Worm (Caenorhabditis elegans) whole organism, L2 larva: ENCODE data around the gene F23D12.7.
A peak's percentile ranks its signal among the peaks of the same experiment; 100 is the strongest.

Source experiments
- C34F6.9 ChIP-seq: fragments of 150-350 bp; optimal IDR thresholded peaks from 2 replicates; lab custom pipeline; 2014; ENCODE audit warnings: missing biosample characterization, missing genetic modification characterization
- F13H6.1 ChIP-seq: sonication (generic microtip); optimal IDR thresholded peaks from 2 replicates; lab custom pipeline; 2016; ENCODE audit warnings: missing genetic modification characterization, missing compliant biosample characterization
- R02D3.7 ChIP-seq: fragments of 150-350 bp; optimal IDR thresholded peaks from 2 replicates; lab custom pipeline; 2014; ENCODE audit warnings: missing biosample characterization, missing genetic modification characterization
- alr-1 ChIP-seq: fragments of 150-350 bp; optimal IDR thresholded peaks from 2 replicates; lab custom pipeline; 2014; ENCODE audit warnings: missing biosample characterization, missing genetic modification characterization
- ceh-16 ChIP-seq: fragments of 150-350 bp; optimal IDR thresholded peaks from 2 replicates; lab custom pipeline; 2014; ENCODE audit warnings: missing biosample characterization, missing genetic modification characterization
- ceh-82 ChIP-seq: fragments of 150-350 bp; optimal IDR thresholded peaks from 2 replicates; lab custom pipeline; 2014; ENCODE audit warnings: missing biosample characterization, missing genetic modification characterization
- crh-2 ChIP-seq: sonication (generic microtip); optimal IDR thresholded peaks from 2 replicates; lab custom pipeline; 2017; ENCODE audit warnings: missing biosample characterization, missing genetic modification characterization
- dmd-4 ChIP-seq: sonication (generic microtip); optimal IDR thresholded peaks from 2 replicates; lab custom pipeline; 2017; ENCODE audit warnings: missing biosample characterization, missing genetic modification characterization
- egl-27 ChIP-seq: sonication (generic microtip); optimal IDR thresholded peaks from 3 replicates; lab custom pipeline; 2017; ENCODE audit warnings: missing biosample characterization, missing genetic modification reagents, missing genetic modification characterization
- elt-3 ChIP-seq: sonication (generic microtip); optimal IDR thresholded peaks from 2 replicates; lab custom pipeline; 2017; ENCODE audit warnings: missing biosample characterization, missing genetic modification characterization
- fos-1 ChIP-seq: fragments of 150-350 bp; optimal IDR thresholded peaks from 2 replicates; lab custom pipeline; 2014; ENCODE audit warnings: missing biosample characterization, missing genetic modification characterization
- gmeb-1 ChIP-seq: fragments of 150-350 bp; optimal IDR thresholded peaks from 2 replicates; lab custom pipeline; 2014; ENCODE audit warnings: missing biosample characterization, missing genetic modification characterization
- lin-13 ChIP-seq: fragments of 150-350 bp; optimal IDR thresholded peaks from 2 replicates; lab custom pipeline; 2014; ENCODE audit warnings: missing biosample characterization, missing genetic modification reagents, missing genetic modification characterization
- lsy-2 ChIP-seq, 2 experiments: fragments of 150-350 bp in 1 of 2; sonication (generic microtip) in 1 of 2; optimal IDR thresholded peaks; 2 replicates each; lab custom pipeline; 2014 to 2017; ENCODE audit warnings: missing biosample characterization in 2 of 2, missing genetic modification characterization in 2 of 2
- mbf-1 ChIP-seq: sonication (generic microtip); optimal IDR thresholded peaks from 2 replicates; lab custom pipeline; 2017; ENCODE audit warnings: missing biosample characterization, missing genetic modification characterization
- mdl-1 ChIP-seq, 2 experiments: fragments of 150-350 bp in 1 of 2; sonication (generic microtip) in 1 of 2; optimal IDR thresholded peaks; 2 replicates each; lab custom pipeline; 2017; ENCODE audit warnings: missing biosample characterization in 2 of 2, missing genetic modification characterization in 2 of 2
- nhr-11 ChIP-seq: fragments of 150-350 bp; optimal IDR thresholded peaks from 2 replicates; lab custom pipeline; 2014; ENCODE audit warnings: missing biosample characterization, missing genetic modification characterization
- nhr-129 ChIP-seq: fragments of 150-350 bp; optimal IDR thresholded peaks from 2 replicates; lab custom pipeline; 2014; ENCODE audit warnings: missing biosample characterization, missing genetic modification characterization
- nhr-21 ChIP-seq: fragments of 150-350 bp; optimal IDR thresholded peaks from 2 replicates; lab custom pipeline; 2014; ENCODE audit warnings: missing biosample characterization, missing genetic modification characterization
- nhr-23 ChIP-seq: fragments of 150-350 bp; optimal IDR thresholded peaks from 2 replicates; lab custom pipeline; 2014; ENCODE audit warnings: missing biosample characterization, missing genetic modification reagents, missing genetic modification characterization
- nhr-237 ChIP-seq: fragments of 150-350 bp; optimal IDR thresholded peaks from 2 replicates; lab custom pipeline; 2014; ENCODE audit warnings: missing biosample characterization, missing genetic modification characterization
- nhr-25 ChIP-seq: fragments of 150-350 bp; sonication (generic microtip); optimal IDR thresholded peaks from 3 replicates; lab custom pipeline; 2014; ENCODE audit warnings: missing biosample characterization, missing genetic modification characterization
- nhr-6 ChIP-seq: fragments of 150-350 bp; optimal IDR thresholded peaks from 2 replicates; lab custom pipeline; 2014; ENCODE audit warnings: missing biosample characterization, missing genetic modification characterization
- sem-4 ChIP-seq: fragments of 150-350 bp; optimal IDR thresholded peaks from 2 replicates; lab custom pipeline; 2014; ENCODE audit warnings: missing biosample characterization, missing genetic modification reagents, missing genetic modification characterization
- skn-1 ChIP-seq: sonication (generic microtip); optimal IDR thresholded peaks from 2 replicates; lab custom pipeline; 2017; ENCODE audit warnings: missing biosample characterization, missing genetic modification characterization
- sma-3 ChIP-seq: sonication (generic microtip); optimal IDR thresholded peaks from 2 replicates; lab custom pipeline; 2016; ENCODE audit warnings: missing genetic modification reagents, missing genetic modification characterization, missing compliant biosample characterization
- sma-9 ChIP-seq, 2 experiments: fragments of 150-350 bp in 1 of 2; sonication (generic microtip) in 1 of 2; optimal IDR thresholded peaks; 2 replicates each; lab custom pipeline; 2014 to 2016; ENCODE audit warnings: missing genetic modification characterization in 2 of 2, mild to moderate bottlenecking in 1 of 2, missing biosample characterization in 1 of 2, missing compliant biosample characterization in 1 of 2, missing genetic modification reagents in 1 of 2, moderate library complexity in 1 of 2
- snpc-4 ChIP-seq: fragments of 150-350 bp; optimal IDR thresholded peaks from 2 replicates; lab custom pipeline; 2014; ENCODE audit warnings: missing biosample characterization, missing genetic modification characterization
- unc-55 ChIP-seq: fragments of 150-350 bp; sonication (generic microtip); optimal IDR thresholded peaks from 3 replicates; lab custom pipeline; 2014; ENCODE audit warnings: missing biosample characterization, missing genetic modification reagents, missing genetic modification characterization
- unc-62 ChIP-seq: fragments of 150-350 bp; optimal IDR thresholded peaks from 2 replicates; lab custom pipeline; 2014; ENCODE audit warnings: missing biosample characterization, missing genetic modification reagents, missing genetic modification characterization
- zag-1 ChIP-seq: fragments of 150-350 bp; optimal IDR thresholded peaks from 2 replicates; lab custom pipeline; 2014; ENCODE audit warnings: missing biosample characterization, missing genetic modification characterization
- ztf-1 ChIP-seq: fragments of 200-800 bp; sonication (Bioruptor generic); conservative IDR thresholded peaks from 2 replicates; pipeline ENCODE4 v1.3.6; 2022; ENCODE audit warnings: missing genetic modification characterization, missing compliant biosample characterization

Gene F23D12.7

ce11 chrX:14480248-14480647 is 26.6 kb upstream of the F23D12.7 start, which contains the start of gene gfi-3 (continued):
- peak; percentile 77 for TF ChIP-seq egl-27
- TF ChIP-seq R02D3.7 (tag; lab: Kevin White, UChicago) = no peak
- no peak for TF ChIP-seq alr-1 (tag; lab: Kevin White, UChicago)
- peak; percentile 0 to 48 for TF ChIP-seq mdl-1 (tag; optimal IDR thresholded peaks at IDR 0.05; lab: Kevin White, UChicago)
- peak; percentile 89 for TF ChIP-seq lin-13
- no peak for TF ChIP-seq elt-3 (tag; lab: Kevin White, UChicago)
- no peak for TF ChIP-seq nhr-23 (tag; lab: Kevin White, UChicago)
- TF ChIP-seq crh-2 (tag; lab: Kevin White, UChicago) = peak; percentile 85
- TF ChIP-seq zag-1 (tag; lab: Kevin White, UChicago) = peak; percentile 13
- TF ChIP-seq lsy-2 (tag; optimal IDR thresholded peaks at IDR 0.05; lab: Kevin White, UChicago) = peak; percentile 58 to 84
- TF ChIP-seq mbf-1 (tag; lab: Kevin White, UChicago) = no peak
- peak; percentile 82 for TF ChIP-seq nhr-25

- no peak for TF ChIP-seq lin-13
- peak; percentile 35 for TF ChIP-seq gmeb-1
- TF ChIP-seq sma-9 (GFP tag; optimal IDR thresholded peaks at IDR 0.05; lab: Kevin White, UChicago) = peak; percentile 4
- TF ChIP-seq sma-9 (tag; optimal IDR thresholded peaks at IDR 0.05; lab: Kevin White, UChicago) = no peak
- peak; percentile 57 for TF ChIP-seq sma-3
- no peak for TF ChIP-seq nhr-11 (tag; lab: Kevin White, UChicago)
- no peak for TF ChIP-seq unc-62
- TF ChIP-seq lsy-2 (tag; optimal IDR thresholded peaks at IDR 0.05; lab: Kevin White, UChicago) = peak in 1 of 2 experiments; percentile 11
- TF ChIP-seq nhr-129 = peak; percentile 1
- peak; percentile 1 for TF ChIP-seq F13H6.1 (tag; lab: Kevin White, UChicago)
- peak; percentile 40 for TF ChIP-seq crh-2 (tag; lab: Kevin White, UChicago)
- TF ChIP-seq fos-1 (tag; lab: Kevin White, UChicago) = peak; percentile 12
- TF ChIP-seq dmd-4 (tag; lab: Kevin White, UChicago) = no peak
- TF ChIP-seq nhr-21 = peak; percentile 27
- TF ChIP-seq, all 48 proteins: peak for 9
Observed at ce11 chrX:14478743-14479428, 25.3 kb upstream of the F23D12.7 start, which contains the start of gene M163.11. M163.11 (plus strand) TSS chrX:14479378.

- TF ChIP-seq nhr-11 (tag; lab: Kevin White, UChicago) (no peak), C34F6.9 (tag; lab: Kevin White, UChicago) (peak; percentile 49), nhr-6 (peak; percentile 55), zag-1 (tag; lab: Kevin White, UChicago) (no peak), nhr-21 (peak; percentile 20), fos-1 (tag; lab: Kevin White, UChicago) (no peak), ceh-16 (no peak), sma-9 (GFP tag; optimal IDR thresholded peaks at IDR 0.05; lab: Kevin White, UChicago) (peak; percentile 65), sma-9 (tag; optimal IDR thresholded peaks at IDR 0.05; lab: Kevin White, UChicago) (no peak), snpc-4 (peak; percentile 98), lin-13 (peak; percentile 4), sma-3 (no peak), lsy-2 (tag; optimal IDR thresholded peaks at IDR 0.05; lab: Kevin White, UChicago) (peak; percentile 28 to 54), skn-1 (tag; lab: Kevin White, UChicago) (no peak), unc-55 (GFP tag; lab: Kevin White, UChicago) (peak; percentile 88), mdl-1 (tag; optimal IDR thresholded peaks at IDR 0.05; lab: Kevin White, UChicago) (no peak)
Observed at ce11 chrX:14478193-14478592, 24.6 kb upstream of the F23D12.7 start.

ce11 chrX:14477338-14477737 is 23.7 kb upstream of the F23D12.7 start:
- TF ChIP-seq mbf-1 (tag; lab: Kevin White, UChicago) = no peak
- TF ChIP-seq nhr-11 (tag; lab: Kevin White, UChicago) = no peak
- no peak for TF ChIP-seq sem-4
- TF ChIP-seq lin-13 = no peak
- no peak for TF ChIP-seq ceh-82 (tag; lab: Kevin White, UChicago)
- peak; percentile 17 for TF ChIP-seq sma-3
- no peak for TF ChIP-seq ztf-1
- TF ChIP-seq snpc-4 = peak; percentile 93
- TF ChIP-seq dmd-4 (tag; lab: Kevin White, UChicago) = no peak
- no peak for TF ChIP-seq nhr-237 (tag; lab: Kevin White, UChicago)
- no peak for TF ChIP-seq unc-55 (GFP tag; lab: Kevin White, UChicago)
- TF ChIP-seq nhr-23 (tag; lab: Kevin White, UChicago) = no peak
